Worm (Caenorhabditis elegans): ENCODE measurements around the gene F32D1.11.
"Not testable (repeated sequence)": the region's sequence is repeated elsewhere in the genome, so short reads cannot be mapped to it uniquely, and the experiment has no call there.

Gene F32D1.11

ce11 chrV:4345714-4346113, 20.6 kb downstream of the F32D1.11 start, which contains the start of gene figl-1:
Gene figl-1, minus strand, starts transcription at chrV:4345999.
- no peak for TF ChIP-seq ceh-39 (tag; optimal IDR thresholded peaks at IDR 0.05)
- no peak for TF ChIP-seq nhr-28 (tag; optimal IDR thresholded peaks at IDR 0.05)
- TF ChIP-seq nhr-76 (tag; optimal IDR thresholded peaks at IDR 0.05): no peak
- TF ChIP-seq mab-5 (tag; optimal IDR thresholded peaks at IDR 0.05): no peak
- no peak for TF ChIP-seq nhr-237 (tag; optimal IDR thresholded peaks at IDR 0.05)
- TF ChIP-seq unc-62 (GFP tag; optimal IDR thresholded peaks at IDR 0.05): no peak
- TF ChIP-seq cnd-1 (tag; optimal IDR thresholded peaks at IDR 0.05): no peak
- no peak for TF ChIP-seq zip-8 (tag; optimal IDR thresholded peaks at IDR 0.05)
- no peak for TF ChIP-seq lin-32 (GFP tag; optimal IDR thresholded peaks at IDR 0.05)
- TF ChIP-seq mep-1 (tag; optimal IDR thresholded peaks at IDR 0.05): no peak
- TF ChIP-seq mls-2 (tag; optimal IDR thresholded peaks at IDR 0.05): no peak
- TF ChIP-seq ces-1 (GFP tag; optimal IDR thresholded peaks at IDR 0.05): no peak
- no peak for TF ChIP-seq drap-1 (GFP tag; optimal IDR thresholded peaks at IDR 0.05)
- TF ChIP-seq elt-3 (tag; optimal IDR thresholded peaks at IDR 0.05): no peak
- no peak for TF ChIP-seq lin-13 (tag; optimal IDR thresholded peaks at IDR 0.05)
- TF ChIP-seq tbx-8 (GFP tag; optimal IDR thresholded peaks at IDR 0.05): no peak
- TF ChIP-seq snpc-4 (tag; optimal IDR thresholded peaks at IDR 0.05): no peak
- no peak for TF ChIP-seq unc-120 (tag; optimal IDR thresholded peaks at IDR 0.05; ENCODE audit: poor library complexity, severe bottlenecking)
- TF ChIP-seq ztf-11 (tag; optimal IDR thresholded peaks at IDR 0.05): no peak

DNA sequence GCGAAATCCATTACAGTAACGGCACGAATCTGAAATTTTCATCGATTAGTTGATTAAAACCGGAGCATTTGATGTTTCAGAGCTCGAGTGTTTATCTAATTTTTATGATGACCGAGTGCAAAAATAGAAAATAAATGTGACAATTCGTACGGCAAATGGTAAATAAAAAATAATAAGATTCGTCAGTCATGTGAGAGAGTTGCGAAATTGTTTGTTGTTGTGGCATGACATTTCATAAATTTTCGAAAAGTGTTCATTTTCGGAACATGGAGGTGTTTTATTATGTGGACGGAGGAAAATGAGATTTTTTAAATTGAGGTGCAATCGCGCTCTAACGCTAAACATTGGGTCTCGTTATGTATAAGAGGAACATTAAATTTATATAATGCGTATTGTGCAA, 24.6 kb downstream of the F32D1.11 start:
- no peak for TF ChIP-seq lsy-2 (tag; optimal IDR thresholded peaks at IDR 0.05)
- TF ChIP-seq lin-32 (GFP tag; optimal IDR thresholded peaks at IDR 0.05): no peak
- TF ChIP-seq ham-2 (GFP tag; optimal IDR thresholded peaks at IDR 0.05): no peak
- TF ChIP-seq ceh-39 (tag; optimal IDR thresholded peaks at IDR 0.05): no peak
- no peak for TF ChIP-seq unc-39 (tag; optimal IDR thresholded peaks at IDR 0.05)
- no peak for TF ChIP-seq pha-4 (tag; optimal IDR thresholded peaks at IDR 0.05)
- no peak for TF ChIP-seq ceh-43 (GFP tag; optimal IDR thresholded peaks at IDR 0.05)
- no peak for TF ChIP-seq unc-62 (GFP tag; optimal IDR thresholded peaks at IDR 0.05)
- TF ChIP-seq mls-2 (tag; optimal IDR thresholded peaks at IDR 0.05): no peak
- no peak for TF ChIP-seq nhr-237 (tag; optimal IDR thresholded peaks at IDR 0.05)
- TF ChIP-seq drap-1 (GFP tag; optimal IDR thresholded peaks at IDR 0.05): no peak
- no peak for TF ChIP-seq snpc-4 (tag; optimal IDR thresholded peaks at IDR 0.05)
- no peak for TF ChIP-seq elt-3 (tag; optimal IDR thresholded peaks at IDR 0.05)
- no peak for TF ChIP-seq cnd-1 (tag; optimal IDR thresholded peaks at IDR 0.05)

ce11 chrV:4341208-4341607, 25.1 kb downstream of the F32D1.11 start, which contains the start of gene glrx-3:
Gene glrx-3, minus strand, starts transcription at chrV:4341308.
- TF ChIP-seq unc-120 (tag; optimal IDR thresholded peaks at IDR 0.05; ENCODE audit: poor library complexity, severe bottlenecking) (no peak), nhr-76 (tag; optimal IDR thresholded peaks at IDR 0.05) (no peak), nhr-2 (tag; optimal IDR thresholded peaks at IDR 0.05) (no peak), lin-32 (GFP tag; optimal IDR thresholded peaks at IDR 0.05) (no peak), snpc-4 (tag; optimal IDR thresholded peaks at IDR 0.05) (no peak), ceh-83 (GFP tag; optimal IDR thresholded peaks at IDR 0.05) (no peak), lsy-2 (tag; optimal IDR thresholded peaks at IDR 0.05) (no peak), pha-4 (tag; optimal IDR thresholded peaks at IDR 0.05) (no peak), lin-13 (tag; optimal IDR thresholded peaks at IDR 0.05) (no peak), sptf-1 (tag; optimal IDR thresholded peaks at IDR 0.05) (no peak), mab-5 (tag; optimal IDR thresholded peaks at IDR 0.05) (no peak)

ce11 chrV:4339479-4339878, 26.9 kb downstream of the F32D1.11 start:
- TF ChIP-seq snpc-4 (tag; optimal IDR thresholded peaks at IDR 0.05) (no peak), unc-62 (GFP tag; optimal IDR thresholded peaks at IDR 0.05) (no peak)

DNA sequence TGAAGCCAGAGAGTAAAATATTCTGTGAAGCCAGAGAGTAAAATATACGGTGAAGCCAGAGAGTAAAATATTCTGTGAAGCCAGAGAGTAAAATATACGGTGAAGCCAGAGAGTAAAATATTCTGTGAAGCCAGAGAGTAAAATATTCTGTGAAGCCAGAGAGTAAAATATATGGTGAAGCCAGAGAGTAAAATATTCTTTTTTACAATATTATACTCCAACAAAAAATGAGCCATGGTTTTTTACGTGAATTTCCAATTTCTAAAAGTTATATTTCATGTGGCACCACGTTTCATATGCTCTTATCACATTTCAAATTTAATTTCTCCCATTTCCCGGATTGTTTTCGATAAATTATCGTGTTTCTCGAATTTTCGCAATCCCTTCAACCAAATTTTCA, 29.9 kb downstream of the F32D1.11 start, which contains the start of gene irld-1:
irld-1 (plus strand) TSS at position 301 of the 400 bp plus-strand sequence.
- TF ChIP-seq elt-1 (tag; optimal IDR thresholded peaks at IDR 0.05; ENCODE audit: borderline replicate concordance, insufficient read depth); lin-13 (tag; optimal IDR thresholded peaks at IDR 0.05); mls-2 (tag; optimal IDR thresholded peaks at IDR 0.05): not testable (repeated sequence)

DNA sequence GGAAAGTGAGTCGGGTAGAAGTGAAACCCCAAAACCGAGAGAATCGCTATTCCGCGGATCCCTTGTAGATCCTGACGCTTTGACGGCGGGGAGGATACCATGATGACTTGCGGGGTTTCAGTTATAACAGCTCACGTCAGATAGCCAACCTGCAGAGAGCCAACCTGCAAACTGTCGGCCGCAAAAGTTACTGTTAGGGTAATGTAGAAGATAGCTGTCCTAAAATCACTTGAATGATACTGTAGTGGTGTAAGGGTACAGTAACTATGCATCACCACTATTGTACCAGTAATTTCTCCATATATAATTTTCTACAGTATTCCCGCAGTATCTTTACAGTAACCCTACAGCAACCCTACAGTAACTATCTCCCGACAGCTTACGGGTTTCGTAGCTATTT, 33.9 kb downstream of the F32D1.11 start, which contains the start of gene oac-12:
oac-12 (minus strand) TSS at position 101 of the 400 bp plus-strand sequence.
- TF ChIP-seq snpc-4 (tag; optimal IDR thresholded peaks at IDR 0.05) (no peak), unc-120 (tag; optimal IDR thresholded peaks at IDR 0.05; ENCODE audit: poor library complexity, severe bottlenecking) (no peak), hlh-1 (tag; optimal IDR thresholded peaks at IDR 0.05) (no peak), sptf-1 (tag; optimal IDR thresholded peaks at IDR 0.05) (no peak), ces-1 (GFP tag; optimal IDR thresholded peaks at IDR 0.05) (no peak), ztf-11 (tag; optimal IDR thresholded peaks at IDR 0.05) (no peak), mls-2 (tag; optimal IDR thresholded peaks at IDR 0.05) (no peak), zip-8 (tag; optimal IDR thresholded peaks at IDR 0.05) (no peak), nhr-12 (tag; optimal IDR thresholded peaks at IDR 0.05) (no peak), bed-3 (GFP tag; optimal IDR thresholded peaks at IDR 0.05) (no peak), ceh-83 (GFP tag; optimal IDR thresholded peaks at IDR 0.05) (no peak), sem-2 (GFP tag; optimal IDR thresholded peaks at IDR 0.05) (no peak), nhr-237 (tag; optimal IDR thresholded peaks at IDR 0.05) (no peak), unc-39 (tag; optimal IDR thresholded peaks at IDR 0.05) (no peak), unc-62 (GFP tag; optimal IDR thresholded peaks at IDR 0.05) (no peak), nhr-2 (tag; optimal IDR thresholded peaks at IDR 0.05) (no peak)
